Fruit fly (Drosophila melanogaster): Measurements from ENCODE around the gene Saysd1.
A peak's percentile ranks its signal among the peaks of the same experiment; 100 is the strongest.

DNA sequence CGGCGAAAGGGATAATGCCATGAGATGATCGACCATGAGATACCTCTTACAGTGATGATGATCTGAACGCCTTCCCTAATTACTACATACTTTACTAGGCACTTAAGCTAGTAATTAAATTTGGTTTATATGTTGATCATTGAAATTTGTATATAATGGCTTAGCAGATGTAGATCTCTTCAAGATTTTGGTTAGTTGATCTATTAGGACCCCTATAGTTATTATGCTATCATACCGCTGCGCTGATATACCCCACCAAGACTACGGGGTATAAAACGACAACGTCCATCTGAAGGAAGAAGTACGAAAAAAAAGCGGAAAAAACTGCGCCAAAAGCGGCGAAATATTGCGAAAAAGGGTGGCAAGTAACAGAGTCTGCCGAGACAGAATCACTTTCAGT is 40.7 kb downstream of the Saysd1 start:
- TF ChIP-seq CG15710 (tag; optimal IDR thresholded peaks at IDR 0.05) (peak; percentile 70), Pif1A (GFP tag; optimal IDR thresholded peaks at IDR 0.05) (peak; percentile 49)
